Worm (Caenorhabditis elegans) whole organism, L1 larva: Measurements from ENCODE around the gene irld-40.
A peak's percentile ranks its signal among the peaks of the same experiment; 100 is the strongest.

Source experiments
- C04F5.9 ChIP-seq: sonication (generic microtip); optimal IDR thresholded peaks from 2 replicates; lab custom pipeline; 2016; ENCODE audit warnings: missing genetic modification characterization, missing compliant biosample characterization
- C16A3.4 ChIP-seq: fragments of 150-350 bp; optimal IDR thresholded peaks from 2 replicates; lab custom pipeline; 2014; ENCODE audit warnings: missing biosample characterization, missing genetic modification characterization
- Y116A8C.19 ChIP-seq: sonication (generic microtip); optimal IDR thresholded peaks from 2 replicates; lab custom pipeline; 2016; ENCODE audit warnings: missing compliant biosample characterization, missing genetic modification characterization, borderline replicate concordance
- aha-1 ChIP-seq: fragments of 150-350 bp; optimal IDR thresholded peaks from 2 replicates; lab custom pipeline; 2014; ENCODE audit warnings: missing biosample characterization, missing genetic modification characterization
- ama-1 ChIP-seq: fragments of 150-350 bp; optimal IDR thresholded peaks from 2 replicates; lab custom pipeline; 2014
- blmp-1 ChIP-seq: fragments of 150-350 bp; optimal IDR thresholded peaks from 2 replicates; lab custom pipeline; 2014; ENCODE audit warnings: missing biosample characterization, missing genetic modification characterization
- ceh-63 ChIP-seq: fragments of 200-800 bp; sonication (Bioruptor generic); optimal IDR thresholded peaks from 2 replicates; lab custom pipeline; 2018; ENCODE audit warnings: mild to moderate bottlenecking, missing genetic modification characterization, missing compliant biosample characterization
- ceh-8 ChIP-seq: fragments of 200-800 bp; sonication (Bioruptor generic); optimal IDR thresholded peaks from 2 replicates; lab custom pipeline; 2018; ENCODE audit warnings: mild to moderate bottlenecking, missing genetic modification characterization, moderate library complexity, missing compliant biosample characterization
- ceh-82 ChIP-seq, 3 experiments: fragments of 150-350 bp in 1 of 3; sonication (generic microtip) in 2 of 3; optimal IDR thresholded peaks; 2 replicates each; lab custom pipeline; 2014 to 2017; ENCODE audit warnings: missing biosample characterization in 3 of 3, missing genetic modification characterization in 3 of 3
- ceh-88 ChIP-seq: fragments of 200-800 bp; sonication (Bioruptor generic); IDR thresholded peaks from 2 replicates; pipeline ENCODE4 v1.3.6; 2022; ENCODE audit warnings: missing genetic modification characterization, missing compliant biosample characterization
- ces-1 ChIP-seq: fragments of 150-350 bp; optimal IDR thresholded peaks from 2 replicates; lab custom pipeline; 2014; ENCODE audit warnings: missing biosample characterization, missing genetic modification reagents, missing genetic modification characterization
- dpl-1 ChIP-seq, 3 experiments: fragments of 150-350 bp in 2 of 3; sonication (generic microtip) in 1 of 3; optimal IDR thresholded peaks; 2 replicates each; lab custom pipeline; 2014 to 2017; ENCODE audit warnings: missing biosample characterization in 3 of 3, missing genetic modification characterization in 3 of 3, missing genetic modification reagents in 3 of 3
- dsc-1 ChIP-seq: sonication (generic microtip); optimal IDR thresholded peaks from 2 replicates; lab custom pipeline; 2016; ENCODE audit warnings: mild to moderate bottlenecking, missing genetic modification characterization, missing compliant biosample characterization
- efl-1 ChIP-seq, 4 experiments: fragments of 150-350 bp; optimal IDR thresholded peaks in 3 of 4; peaks in 1 of 4; 1 replicate in 1 of 4; 2 replicates in 3 of 4; lab custom pipeline; 2014; ENCODE audit warnings: missing biosample characterization in 2 of 4, missing genetic modification characterization in 2 of 4, missing genetic modification reagents in 2 of 4
- efl-3 ChIP-seq: fragments of 200-800 bp; sonication (Bioruptor generic); optimal IDR thresholded peaks from 2 replicates; lab custom pipeline; 2018; ENCODE audit warnings: mild to moderate bottlenecking, missing genetic modification characterization, missing compliant biosample characterization
- egl-13 ChIP-seq: sonication (generic microtip); optimal IDR thresholded peaks from 2 replicates; lab custom pipeline; 2016; ENCODE audit warnings: missing genotype, missing genetic modification reagents, missing genetic modification characterization, missing compliant biosample characterization
- elt-2 ChIP-seq: sonication (generic microtip); optimal IDR thresholded peaks from 2 replicates; lab custom pipeline; 2016; ENCODE audit warnings: missing genetic modification characterization, mild to moderate bottlenecking, inconsistent platforms, missing compliant biosample characterization, missing genetic modification reagents
- fos-1 ChIP-seq: fragments of 150-350 bp; optimal IDR thresholded peaks from 2 replicates; lab custom pipeline; 2014; ENCODE audit warnings: missing biosample characterization, missing genetic modification characterization
- hlh-17 ChIP-seq: fragments of 200-800 bp; sonication (Bioruptor generic); optimal IDR thresholded peaks from 2 replicates; lab custom pipeline; 2018; ENCODE audit warnings: missing genetic modification characterization, mild to moderate bottlenecking, missing compliant biosample characterization, moderate library complexity, borderline replicate concordance
- hpl-2 ChIP-seq: fragments of 150-350 bp; optimal IDR thresholded peaks from 2 replicates; lab custom pipeline; 2014; ENCODE audit warnings: missing biosample characterization, missing genetic modification reagents, missing genetic modification characterization
- irx-1 ChIP-seq: sonication (generic microtip); optimal IDR thresholded peaks from 2 replicates; lab custom pipeline; 2016; ENCODE audit warnings: missing genetic modification characterization, missing compliant biosample characterization
- jun-1 ChIP-seq: fragments of 150-350 bp; optimal IDR thresholded peaks from 2 replicates; lab custom pipeline; 2014; ENCODE audit warnings: missing biosample characterization, missing genetic modification reagents, missing genetic modification characterization
- lin-13 ChIP-seq: fragments of 150-350 bp; optimal IDR thresholded peaks from 2 replicates; lab custom pipeline; 2014; ENCODE audit warnings: missing biosample characterization, missing genetic modification reagents, missing genetic modification characterization
- lin-14 ChIP-seq: fragments of 200-800 bp; sonication (Bioruptor generic); optimal IDR thresholded peaks from 2 replicates; lab custom pipeline; 2018; ENCODE audit warnings: mild to moderate bottlenecking, missing genetic modification characterization, moderate library complexity, missing compliant biosample characterization
- lin-15B ChIP-seq: fragments of 150-350 bp; sonication (generic microtip); optimal IDR thresholded peaks from 3 replicates; lab custom pipeline; 2014; ENCODE audit warnings: missing biosample characterization, missing genetic modification characterization
- lin-39 ChIP-seq: fragments of 150-350 bp; optimal IDR thresholded peaks from 2 replicates; lab custom pipeline; 2014; ENCODE audit warnings: missing biosample characterization, missing genetic modification reagents, missing genetic modification characterization
- lsy-2 ChIP-seq, 2 experiments: fragments of 150-350 bp; optimal IDR thresholded peaks; 2 replicates each; lab custom pipeline; 2014; ENCODE audit warnings: missing biosample characterization in 2 of 2, missing genetic modification characterization in 2 of 2
- mab-9 ChIP-seq: fragments of 200-800 bp; sonication (Bioruptor generic); IDR thresholded peaks from 2 replicates; pipeline ENCODE4 v1.3.6; 2022; ENCODE audit warnings: missing genetic modification reagents, missing genetic modification characterization, missing compliant biosample characterization
- mdl-1 ChIP-seq, 2 experiments: fragments of 150-350 bp; optimal IDR thresholded peaks; 2 replicates each; lab custom pipeline; 2014 to 2017; ENCODE audit warnings: missing biosample characterization in 2 of 2, missing genetic modification characterization in 2 of 2, inconsistent platforms in 1 of 2
- mef-2 ChIP-seq: fragments of 150-350 bp; optimal IDR thresholded peaks from 2 replicates; lab custom pipeline; 2014; ENCODE audit warnings: missing biosample characterization, missing genetic modification characterization
- mep-1 ChIP-seq: fragments of 150-350 bp; optimal IDR thresholded peaks from 2 replicates; lab custom pipeline; 2014; ENCODE audit warnings: missing biosample characterization, missing genetic modification characterization
- nhr-11 ChIP-seq: fragments of 150-350 bp; optimal IDR thresholded peaks from 2 replicates; lab custom pipeline; 2014; ENCODE audit warnings: missing biosample characterization, missing genetic modification characterization
- nhr-12 ChIP-seq: sonication (generic microtip); optimal IDR thresholded peaks from 2 replicates; lab custom pipeline; 2017; ENCODE audit warnings: missing biosample characterization, missing genetic modification characterization
- nhr-19 ChIP-seq: fragments of 200-800 bp; sonication (Bioruptor generic); conservative IDR thresholded peaks from 2 replicates; pipeline ENCODE4 v1.3.6; 2022; ENCODE audit warnings: missing genetic modification characterization, missing compliant biosample characterization
- nhr-20 ChIP-seq: sonication (generic microtip); optimal IDR thresholded peaks from 2 replicates; lab custom pipeline; 2016; ENCODE audit warnings: mild to moderate bottlenecking, missing genetic modification characterization, missing compliant biosample characterization
- nhr-237 ChIP-seq: fragments of 150-350 bp; optimal IDR thresholded peaks from 2 replicates; lab custom pipeline; 2014; ENCODE audit warnings: missing biosample characterization, missing genetic modification characterization
- nhr-28 ChIP-seq: fragments of 150-350 bp; optimal IDR thresholded peaks from 2 replicates; lab custom pipeline; 2014; ENCODE audit warnings: missing biosample characterization, missing genetic modification characterization
- nhr-47 ChIP-seq: sonication (generic microtip); optimal IDR thresholded peaks from 2 replicates; lab custom pipeline; 2016; ENCODE audit warnings: mild to moderate bottlenecking, missing genetic modification characterization, moderate library complexity, missing compliant biosample characterization
- nhr-71 ChIP-seq: sonication (generic microtip); optimal IDR thresholded peaks from 2 replicates; lab custom pipeline; 2016; ENCODE audit warnings: mild to moderate bottlenecking, missing genetic modification characterization, moderate library complexity, missing compliant biosample characterization
- nhr-77 ChIP-seq: fragments of 150-350 bp; optimal IDR thresholded peaks from 2 replicates; lab custom pipeline; 2014; ENCODE audit warnings: missing biosample characterization, missing genetic modification characterization
- nhr-85 ChIP-seq: sonication (generic microtip); peaks from one replicate; lab custom pipeline; 2016; ENCODE audit warnings: missing genetic modification characterization, inconsistent platforms, missing compliant biosample characterization
- nhr-90 ChIP-seq: sonication (generic microtip); optimal IDR thresholded peaks from 2 replicates; lab custom pipeline; 2016; ENCODE audit warnings: mild to moderate bottlenecking, missing genetic modification characterization, missing compliant biosample characterization; ENCODE audit not compliant: poor library complexity
- pqm-1 ChIP-seq: sonication (generic microtip); optimal IDR thresholded peaks from 3 replicates; lab custom pipeline; 2017; ENCODE audit warnings: missing biosample characterization, missing genetic modification characterization
- skn-1 ChIP-seq: fragments of 150-350 bp; optimal IDR thresholded peaks from 2 replicates; lab custom pipeline; 2014; ENCODE audit warnings: missing biosample characterization, missing genetic modification characterization
- snpc-4 ChIP-seq: fragments of 150-350 bp; optimal IDR thresholded peaks from 2 replicates; lab custom pipeline; 2014; ENCODE audit warnings: missing biosample characterization, missing genetic modification characterization
- sox-4 ChIP-seq: sonication (generic microtip); optimal IDR thresholded peaks from 2 replicates; lab custom pipeline; 2016; ENCODE audit warnings: missing genetic modification characterization, missing compliant biosample characterization
- sptf-1 ChIP-seq: fragments of 150-350 bp; optimal IDR thresholded peaks from 2 replicates; lab custom pipeline; 2014; ENCODE audit warnings: missing biosample characterization, missing genetic modification characterization
- tbx-2 ChIP-seq: sonication (generic microtip); optimal IDR thresholded peaks from 2 replicates; lab custom pipeline; 2016; ENCODE audit warnings: missing genetic modification characterization, missing compliant biosample characterization
- tlp-1 ChIP-seq: fragments of 150-350 bp; optimal IDR thresholded peaks from 2 replicates; lab custom pipeline; 2014; ENCODE audit warnings: missing biosample characterization, missing genetic modification characterization
- unc-62 ChIP-seq: fragments of 150-350 bp; optimal IDR thresholded peaks from 2 replicates; lab custom pipeline; 2014; ENCODE audit warnings: missing biosample characterization, missing genetic modification reagents, missing genetic modification characterization
- xbp-1 ChIP-seq: sonication (generic microtip); optimal IDR thresholded peaks from 2 replicates; lab custom pipeline; 2016; ENCODE audit warnings: missing genetic modification characterization, missing compliant biosample characterization
- zag-1 ChIP-seq: fragments of 150-350 bp; optimal IDR thresholded peaks from 2 replicates; lab custom pipeline; 2014; ENCODE audit warnings: missing biosample characterization, missing genetic modification characterization
- zip-4 ChIP-seq: fragments of 200-800 bp; sonication (Bioruptor generic); optimal IDR thresholded peaks from 2 replicates; lab custom pipeline; 2018; ENCODE audit warnings: mild to moderate bottlenecking, missing genetic modification characterization, moderate library complexity, missing compliant biosample characterization
- ztf-11 ChIP-seq, 2 experiments: sonication (generic microtip); optimal IDR thresholded peaks; 2 replicates each; lab custom pipeline; 2016 to 2017; ENCODE audit warnings: missing genetic modification characterization in 2 of 2, missing biosample characterization in 1 of 2, missing compliant biosample characterization in 1 of 2

The irld-40 gene

ce11 chrV:1627269-1627668, 35.1 kb upstream of the irld-40 start (continued):
- TF ChIP-seq nhr-12 (tag; lab: Kevin White, UChicago): no peak
- TF ChIP-seq ceh-88 (GFP tag; lab: Robert Waterston, UW): no peak
- no peak for TF ChIP-seq ztf-11 (tag; optimal IDR thresholded peaks at IDR 0.05; lab: Kevin White, UChicago)
- TF ChIP-seq snpc-4: no peak
- peak; percentile 45 for TF ChIP-seq tbx-2 (tag; lab: Kevin White, UChicago)
- TF ChIP-seq aha-1: no peak
- TF ChIP-seq C16A3.4 (tag; lab: Kevin White, UChicago): no peak
- TF ChIP-seq nhr-237 (tag; lab: Kevin White, UChicago): no peak
- peak in 1 of 2 experiments; percentile 49 for TF ChIP-seq mdl-1 (tag; optimal IDR thresholded peaks at IDR 0.05; lab: Kevin White, UChicago)
- no peak for TF ChIP-seq unc-62
- peak; percentile 83 for TF ChIP-seq nhr-20 (tag; lab: Kevin White, UChicago)
- TF ChIP-seq nhr-19 (GFP tag; lab: Robert Waterston, UW): peak; percentile 21; the same call in 1 of the 2 replicates
- no peak for TF ChIP-seq zip-4 (GFP tag; lab: Kevin White, UChicago)
- no peak for TF ChIP-seq irx-1 (tag; lab: Kevin White, UChicago)
- peak; percentile 67 for TF ChIP-seq nhr-71 (tag; lab: Kevin White, UChicago)
- peak; percentile 5 to 6 for TF ChIP-seq efl-1 (optimal IDR thresholded peaks at IDR 0.05; lab: Kevin White, UChicago)
- no peak for TF ChIP-seq efl-1 (GFP tag; optimal IDR thresholded peaks at IDR 0.05 in 1 of 2; lab: Kevin White, UChicago)
- TF ChIP-seq lin-15B (tag; lab: Kevin White, UChicago): no peak
- TF ChIP-seq lsy-2 (tag; optimal IDR thresholded peaks at IDR 0.05; lab: Kevin White, UChicago): peak in 1 of 2 experiments; percentile 25
- peak in 2 of 3 experiments; percentile 10 to 17 for TF ChIP-seq ceh-82 (tag; optimal IDR thresholded peaks at IDR 0.05; lab: Kevin White, UChicago)
- no peak for TF ChIP-seq mef-2
- TF ChIP-seq tlp-1: no peak
- TF ChIP-seq mep-1 (tag; lab: Kevin White, UChicago): peak; percentile 27
- no peak for TF ChIP-seq C04F5.9
- TF ChIP-seq sox-4 (tag; lab: Kevin White, UChicago): no peak
- peak; percentile 81 for TF ChIP-seq skn-1 (tag; lab: Kevin White, UChicago)
- no peak for TF ChIP-seq ama-1
- peak; percentile 47 for TF ChIP-seq nhr-90 (tag; lab: Kevin White, UChicago)
- TF ChIP-seq ceh-63 (GFP tag; lab: Kevin White, UChicago): no peak
- TF ChIP-seq ceh-8 (GFP tag; lab: Kevin White, UChicago): no peak
- peak; percentile 95 for TF ChIP-seq lin-14 (GFP tag; lab: Kevin White, UChicago)
- no peak for TF ChIP-seq mab-9 (GFP tag; lab: Robert Waterston, UW)
- peak; percentile 35 for TF ChIP-seq jun-1 (tag; lab: Kevin White, UChicago)
- TF ChIP-seq blmp-1 (tag; lab: Kevin White, UChicago): peak; percentile 65
- TF ChIP-seq xbp-1: no peak
- no peak for TF ChIP-seq hlh-17
- TF ChIP-seq zag-1 (tag; lab: Kevin White, UChicago): no peak
- peak; percentile 96 for TF ChIP-seq nhr-77 (tag; lab: Kevin White, UChicago)
- TF ChIP-seq nhr-11 (tag; lab: Kevin White, UChicago): peak; percentile 3
- no peak for TF ChIP-seq fos-1 (tag; lab: Kevin White, UChicago)
- TF ChIP-seq dpl-1 (GFP tag; optimal IDR thresholded peaks at IDR 0.05; lab: Kevin White, UChicago): peak in 2 of 3 experiments; percentile 3
- no peak for TF ChIP-seq efl-3 (GFP tag; lab: Kevin White, UChicago)
- TF ChIP-seq ces-1 (GFP tag; lab: Kevin White, UChicago): no peak
- no peak for TF ChIP-seq lin-39 (tag; lab: Kevin White, UChicago)
- TF ChIP-seq nhr-28: peak; percentile 83
- TF ChIP-seq egl-13 (tag; lab: Kevin White, UChicago): no peak
- TF ChIP-seq elt-2 (tag; lab: Kevin White, UChicago): no peak
- no peak for TF ChIP-seq sptf-1
- no peak for TF ChIP-seq Y116A8C.19 (tag; lab: Kevin White, UChicago)
- no peak for TF ChIP-seq lin-13 (GFP tag; lab: Kevin White, UChicago)
- peak; percentile 87 for TF ChIP-seq nhr-85 (tag; lab: Kevin White, UChicago)
- TF ChIP-seq dsc-1 (tag; lab: Kevin White, UChicago): no peak
- no peak for TF ChIP-seq nhr-47 (tag; lab: Kevin White, UChicago)
- no peak for TF ChIP-seq hpl-2 (GFP tag; lab: Kevin White, UChicago)
- no peak for TF ChIP-seq pqm-1 (tag; lab: Kevin White, UChicago)
